Fruit fly (Drosophila melanogaster) whole organism: ENCODE measurements around the gene rt.

Experiments
- CG8478 ChIP-seq: fragments of >200 bp; optimal IDR thresholded peaks from 2 replicates; lab custom pipeline; 2018; ENCODE audit warnings: inconsistent platforms
- Dll ChIP-seq: fragments of >200 bp; optimal IDR thresholded peaks from 2 replicates; lab custom pipeline; 2017
- EcR ChIP-seq, 2 experiments: fragments of >200 bp; optimal IDR thresholded peaks; 2 replicates each; lab custom pipeline; 2017; ENCODE audit warnings: missing biosample characterization in 2 of 2, missing genetic modification characterization in 2 of 2, missing genetic modification reagents in 2 of 2
- pan ChIP-seq: fragments of >200 bp; optimal IDR thresholded peaks from 2 replicates; lab custom pipeline; 2017
- psq ChIP-seq: fragments of >200 bp; optimal IDR thresholded peaks from 2 replicates; lab custom pipeline; 2017
- usp ChIP-seq: fragments of >200 bp; optimal IDR thresholded peaks from 2 replicates; lab custom pipeline; 2017; ENCODE audit warnings: missing biosample characterization, missing genetic modification characterization, mixed read lengths

Gene rt

DNA sequence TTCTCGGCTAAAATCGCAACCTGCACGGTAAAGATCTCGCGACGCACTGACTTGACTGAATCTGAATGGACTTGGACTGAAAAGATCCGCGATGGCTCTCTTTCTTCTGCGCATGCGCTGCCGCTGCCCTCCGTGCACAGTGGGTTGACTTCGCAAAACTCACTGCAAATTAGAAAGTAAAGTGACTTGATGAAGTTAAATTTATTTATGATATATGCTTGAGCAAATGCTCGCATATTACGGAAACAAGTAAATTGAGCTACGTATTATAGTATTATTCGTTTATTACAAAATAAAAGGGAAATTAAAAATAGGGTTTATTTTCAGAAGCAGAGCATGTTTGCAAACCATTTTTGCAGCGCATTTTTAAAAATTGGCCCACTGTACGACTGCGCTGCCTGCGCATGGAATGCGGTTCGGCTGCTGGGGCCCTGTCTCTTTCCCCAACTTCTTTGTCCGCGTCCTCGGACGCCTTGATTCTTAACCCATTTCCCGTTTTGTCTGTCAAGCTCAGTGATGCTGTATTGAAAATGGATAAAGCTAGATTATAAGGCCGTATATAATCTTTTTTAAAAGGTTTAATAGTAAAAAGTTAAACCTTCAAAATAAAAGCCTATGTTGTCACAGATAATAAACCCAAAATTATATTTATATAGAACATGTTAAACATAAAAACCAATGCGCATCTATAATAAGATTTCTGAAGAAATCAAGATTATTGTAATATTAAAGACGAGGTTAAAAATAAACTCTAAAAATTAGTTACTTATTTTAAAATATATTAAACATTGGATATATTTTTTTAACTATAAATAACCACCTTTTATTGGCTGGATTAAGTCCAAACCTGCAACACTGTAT is at the start of gene rt:
rt (minus strand) TSS at position 51 of the 861 bp plus-strand sequence.
- TF ChIP-seq EcR (GFP tag; optimal IDR thresholded peaks at IDR 0.05; lab: Kevin White, UChicago) = no peak
- TF ChIP-seq CG8478 (lab: Kevin White, UChicago) = no peak
- no peak for TF ChIP-seq pan (lab: Kevin White, UChicago)
- TF ChIP-seq psq (lab: Kevin White, UChicago) = no peak
- no peak for TF ChIP-seq usp (GFP tag; lab: Kevin White, UChicago)
- TF ChIP-seq Dll (lab: Kevin White, UChicago) = no peak

DNA sequence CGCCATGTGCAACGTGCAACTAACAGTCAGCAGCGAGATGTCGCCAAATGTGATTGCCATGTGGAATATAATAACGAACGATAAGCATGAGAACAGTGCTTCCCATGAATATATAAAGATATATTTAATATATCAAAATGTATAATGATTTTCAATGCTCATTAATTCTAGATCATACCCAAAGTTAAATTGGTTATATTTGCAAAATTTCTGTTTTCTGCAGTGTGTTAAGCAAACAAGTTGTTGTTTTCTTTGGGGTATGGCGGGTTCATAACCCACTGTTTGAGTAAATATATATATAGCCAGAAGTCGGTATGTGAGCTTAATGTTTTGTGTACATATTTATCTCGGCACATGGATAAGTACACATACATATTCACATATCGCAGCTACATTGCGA is 49.3 kb upstream of the rt start:
- TF ChIP-seq EcR (GFP tag; optimal IDR thresholded peaks at IDR 0.05; lab: Kevin White, UChicago) (no peak), psq (lab: Kevin White, UChicago) (no peak), usp (GFP tag; lab: Kevin White, UChicago) (no peak), Dll (lab: Kevin White, UChicago) (no peak), CG8478 (lab: Kevin White, UChicago) (no peak), pan (lab: Kevin White, UChicago) (no peak)

DNA sequence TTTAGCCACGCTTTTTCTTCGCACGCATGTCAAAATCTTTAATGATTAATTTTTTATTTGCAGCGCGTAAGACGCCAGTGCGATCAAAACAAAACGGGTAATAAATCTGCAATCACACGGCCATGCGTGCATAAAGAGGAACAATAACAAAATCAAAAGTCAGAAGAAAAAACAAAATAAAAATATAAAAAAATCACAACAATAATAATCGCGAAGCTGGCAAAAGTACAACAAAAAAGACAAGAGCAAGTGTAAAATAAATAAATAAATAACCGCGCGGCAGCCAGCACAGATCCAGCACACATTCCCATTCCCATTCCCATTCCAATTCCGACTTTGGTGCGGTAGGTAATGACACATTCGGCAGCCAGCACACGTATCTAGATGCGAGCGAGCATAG is 47.0 kb upstream of the rt start:
- TF ChIP-seq psq (lab: Kevin White, UChicago) = no peak
- no peak for TF ChIP-seq Dll (lab: Kevin White, UChicago)
- no peak for TF ChIP-seq EcR (GFP tag; optimal IDR thresholded peaks at IDR 0.05; lab: Kevin White, UChicago)
- no peak for TF ChIP-seq usp (GFP tag; lab: Kevin White, UChicago)
- no peak for TF ChIP-seq CG8478 (lab: Kevin White, UChicago)
- TF ChIP-seq pan (lab: Kevin White, UChicago) = no peak

DNA sequence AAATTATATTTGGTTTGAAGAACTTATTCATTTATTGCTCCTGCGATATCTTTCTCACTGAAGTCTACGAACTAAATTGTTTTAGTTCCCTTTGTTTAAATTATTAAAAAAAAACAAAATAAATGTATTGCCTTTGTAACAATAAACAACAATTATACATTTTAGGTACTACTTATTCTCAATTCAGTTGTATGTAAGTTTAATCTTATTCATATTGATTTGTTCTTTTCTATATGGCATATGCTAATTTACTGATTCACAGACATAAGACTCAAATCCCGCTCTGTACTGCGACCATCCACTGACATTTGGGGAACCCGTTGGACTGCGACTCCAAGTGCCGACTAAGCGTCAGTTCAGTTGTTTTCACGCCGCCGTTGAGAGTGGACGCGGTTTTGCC is 43.5 kb upstream of the rt start, which contains the start of gene CG32091:
CG32091 (plus strand) TSS at position 301 of the 400 bp plus-strand sequence.
- TF ChIP-seq psq (lab: Kevin White, UChicago) (no peak), pan (lab: Kevin White, UChicago) (no peak), usp (GFP tag; lab: Kevin White, UChicago) (no peak), EcR (GFP tag; optimal IDR thresholded peaks at IDR 0.05; lab: Kevin White, UChicago) (no peak), CG8478 (lab: Kevin White, UChicago) (no peak), Dll (lab: Kevin White, UChicago) (no peak)

DNA sequence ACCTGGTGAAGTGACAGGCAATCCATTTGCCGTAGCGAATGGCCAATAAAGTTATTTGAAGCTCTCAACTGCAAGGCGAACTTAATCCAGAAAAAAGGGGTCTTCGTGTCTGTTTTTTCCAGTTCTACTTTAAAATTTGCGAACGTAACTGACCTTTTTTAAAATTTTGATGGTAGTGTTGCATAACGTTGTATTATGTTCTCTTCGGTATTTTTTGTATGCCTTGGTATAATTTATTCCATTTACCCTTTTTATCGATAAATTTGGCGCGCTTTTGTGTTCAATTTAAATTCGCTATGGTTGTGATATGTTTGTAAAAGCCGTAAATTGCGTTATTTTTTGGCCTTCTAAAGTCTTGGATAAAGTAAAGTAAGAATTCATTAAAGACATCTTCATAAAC is 43.1 kb upstream of the rt start:
- TF ChIP-seq pan (lab: Kevin White, UChicago) (no peak), usp (GFP tag; lab: Kevin White, UChicago) (no peak), EcR (GFP tag; optimal IDR thresholded peaks at IDR 0.05; lab: Kevin White, UChicago) (no peak), psq (lab: Kevin White, UChicago) (no peak), CG8478 (lab: Kevin White, UChicago) (no peak), Dll (lab: Kevin White, UChicago) (no peak)

DNA sequence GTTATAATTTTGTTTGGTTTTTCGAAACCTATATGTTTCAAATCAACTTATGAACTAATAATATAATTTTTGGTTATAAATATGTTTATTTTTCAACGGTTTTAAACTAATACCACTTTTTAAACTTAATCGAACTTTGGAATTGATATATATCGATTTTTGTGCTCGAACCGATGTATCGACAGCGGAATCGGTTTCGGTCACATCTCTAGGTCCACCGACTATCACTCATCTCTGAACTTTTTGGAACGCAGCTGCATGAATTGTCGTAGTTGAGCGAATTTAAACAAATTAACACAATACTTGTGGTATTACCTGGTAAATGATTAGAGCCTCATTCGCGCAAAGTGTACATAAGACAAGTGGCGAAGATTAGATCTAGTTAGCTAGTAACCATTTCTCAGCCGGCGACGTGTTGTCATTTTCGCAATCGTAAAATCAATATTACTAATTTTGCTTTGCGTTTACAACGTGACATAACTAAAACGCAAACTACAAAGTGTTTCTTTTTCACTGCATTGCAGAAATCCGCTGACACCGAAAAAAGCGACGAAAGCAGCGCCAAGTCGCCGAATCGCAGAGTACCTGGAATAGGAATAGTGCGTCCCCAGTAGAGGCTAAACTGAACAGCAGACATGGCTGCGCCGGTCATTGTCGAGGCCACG is 40.4 kb upstream of the rt start, which contains the start of gene Apt1:
Apt1 (plus strand) TSS at position 219 of the 665 bp plus-strand sequence.
- TF ChIP-seq EcR (GFP tag; optimal IDR thresholded peaks at IDR 0.05; lab: Kevin White, UChicago) = no peak
- no peak for TF ChIP-seq pan (lab: Kevin White, UChicago)
- TF ChIP-seq CG8478 (lab: Kevin White, UChicago) = no peak
- no peak for TF ChIP-seq Dll (lab: Kevin White, UChicago)
- TF ChIP-seq usp (GFP tag; lab: Kevin White, UChicago) = no peak
- no peak for TF ChIP-seq psq (lab: Kevin White, UChicago)

DNA sequence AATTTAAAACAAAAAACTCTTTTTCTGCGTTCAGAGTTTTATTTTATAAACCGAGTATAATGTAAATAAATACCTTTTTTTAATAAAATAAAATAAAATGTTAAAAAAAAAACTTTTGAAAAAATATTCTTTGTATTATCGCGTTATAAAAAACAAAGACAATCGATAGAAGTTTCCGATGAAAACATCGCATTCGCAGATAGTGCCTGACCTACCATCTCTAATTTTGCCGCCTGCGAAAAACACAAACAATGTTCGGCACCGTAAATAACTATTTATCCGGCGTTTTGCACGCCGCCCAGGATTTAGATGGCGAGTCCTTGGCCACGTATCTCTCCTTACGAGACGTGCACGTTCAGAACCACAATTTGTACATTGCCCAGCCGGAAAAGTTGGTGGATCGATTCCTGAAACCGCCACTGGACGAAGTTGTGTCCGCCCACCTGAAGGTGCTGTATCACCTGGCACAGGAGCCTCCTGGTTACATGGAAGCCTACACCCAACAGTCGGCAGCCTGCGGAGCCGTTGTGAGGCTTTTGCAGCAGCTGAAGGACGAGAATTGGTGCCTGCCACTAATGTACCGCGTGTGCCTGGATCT is 38.8 kb upstream of the rt start, which contains the start of gene PCID2:
PCID2 (plus strand) TSS at position 213 of the 598 bp plus-strand sequence.
- TF ChIP-seq psq (lab: Kevin White, UChicago) (no peak), EcR (GFP tag; optimal IDR thresholded peaks at IDR 0.05; lab: Kevin White, UChicago) (no peak), pan (lab: Kevin White, UChicago) (no peak), Dll (lab: Kevin White, UChicago) (no peak), usp (GFP tag; lab: Kevin White, UChicago) (no peak), CG8478 (lab: Kevin White, UChicago) (no peak)

DNA sequence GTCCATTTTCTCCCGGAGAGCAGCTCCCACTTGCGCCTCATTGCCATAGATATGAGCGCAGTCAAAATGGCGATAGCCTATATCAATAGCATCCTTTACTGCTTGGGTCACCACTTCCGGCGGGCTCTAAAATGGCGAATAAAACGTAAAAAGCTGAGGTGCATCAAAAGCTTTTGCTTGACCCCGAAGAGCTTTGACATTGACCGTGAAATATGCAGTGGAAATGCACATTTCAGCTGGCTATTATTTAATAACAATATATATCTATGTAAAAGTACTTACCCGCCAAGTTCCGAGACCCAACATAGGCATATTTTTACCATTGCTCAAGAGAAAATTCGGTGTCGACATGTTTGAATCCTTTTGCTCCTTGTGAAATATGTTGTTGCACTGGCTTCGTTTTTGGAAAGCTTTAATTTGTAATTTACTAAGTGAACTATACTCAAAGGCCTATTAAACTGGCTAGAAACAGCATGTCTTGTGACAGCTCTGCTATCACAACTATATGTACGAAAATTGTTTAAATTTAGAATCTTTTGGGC is 38.1 kb upstream of the rt start, which contains the start of gene CG6083:
CG6083 (minus strand) TSS at position 492 of the 542 bp plus-strand sequence.
- TF ChIP-seq pan (lab: Kevin White, UChicago) = no peak

DNA sequence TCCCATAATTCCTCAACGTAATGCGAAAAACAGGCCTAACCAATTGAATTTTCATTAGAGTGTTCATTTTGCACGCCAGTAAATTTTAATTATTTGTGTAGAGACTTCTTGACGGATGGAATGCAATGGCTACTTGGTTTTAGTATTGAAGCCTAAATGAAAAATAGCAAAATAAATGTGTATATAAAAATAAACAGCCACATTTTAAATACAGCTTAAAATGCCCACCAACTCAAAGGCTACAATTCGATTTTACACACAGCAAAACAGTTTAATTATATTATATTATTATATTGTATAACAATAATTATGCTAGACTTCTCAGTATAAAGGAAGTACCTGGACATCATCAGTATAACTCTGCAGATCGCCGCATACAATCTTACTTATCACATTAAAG is 36.7 kb upstream of the rt start, which contains the start of gene Akr1B:
Akr1B (minus strand) TSS at position 101 of the 400 bp plus-strand sequence.
- TF ChIP-seq EcR (GFP tag; optimal IDR thresholded peaks at IDR 0.05; lab: Kevin White, UChicago) = no peak
- TF ChIP-seq Dll (lab: Kevin White, UChicago) = no peak
- TF ChIP-seq CG8478 (lab: Kevin White, UChicago) = no peak
- TF ChIP-seq pan (lab: Kevin White, UChicago) = no peak
- TF ChIP-seq usp (GFP tag; lab: Kevin White, UChicago) = no peak
- no peak for TF ChIP-seq psq (lab: Kevin White, UChicago)

DNA sequence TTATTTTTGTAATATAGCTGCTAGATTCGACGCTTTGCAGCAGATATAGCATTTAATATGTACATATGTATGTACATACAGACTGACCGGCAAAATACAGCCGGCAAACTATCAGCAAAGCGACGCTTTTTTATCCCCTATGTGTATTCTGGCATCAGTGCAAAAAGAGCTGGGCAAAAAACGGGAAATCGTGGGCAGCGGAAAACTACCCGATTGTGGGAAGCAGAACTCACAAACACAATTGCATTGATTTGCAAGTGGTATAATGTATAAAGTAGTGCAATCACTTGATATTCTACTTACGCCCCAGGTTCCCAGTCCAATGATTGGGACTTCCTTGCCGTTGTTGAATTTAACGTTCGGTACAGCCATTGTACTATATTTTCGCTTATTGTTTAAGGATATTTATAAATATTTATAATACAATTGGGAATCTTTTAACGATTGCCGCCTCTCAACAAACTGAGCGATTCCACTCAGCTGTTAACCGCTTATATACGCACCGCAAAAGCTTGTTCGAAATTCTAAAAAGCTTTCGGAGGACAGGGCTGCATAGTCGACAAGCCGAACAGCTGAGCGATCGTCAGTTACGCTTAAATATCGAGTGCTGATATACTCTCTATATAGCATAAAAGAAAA is 35.8 kb upstream of the rt start:
- no peak for TF ChIP-seq psq (lab: Kevin White, UChicago)
- TF ChIP-seq usp (GFP tag; lab: Kevin White, UChicago) = no peak
- TF ChIP-seq CG8478 (lab: Kevin White, UChicago) = no peak
- TF ChIP-seq Dll (lab: Kevin White, UChicago) = no peak
- TF ChIP-seq pan (lab: Kevin White, UChicago) = no peak
- no peak for TF ChIP-seq EcR (GFP tag; optimal IDR thresholded peaks at IDR 0.05; lab: Kevin White, UChicago)
